Worm (Caenorhabditis elegans): ENCODE results near the gene atg-9.

DNA sequence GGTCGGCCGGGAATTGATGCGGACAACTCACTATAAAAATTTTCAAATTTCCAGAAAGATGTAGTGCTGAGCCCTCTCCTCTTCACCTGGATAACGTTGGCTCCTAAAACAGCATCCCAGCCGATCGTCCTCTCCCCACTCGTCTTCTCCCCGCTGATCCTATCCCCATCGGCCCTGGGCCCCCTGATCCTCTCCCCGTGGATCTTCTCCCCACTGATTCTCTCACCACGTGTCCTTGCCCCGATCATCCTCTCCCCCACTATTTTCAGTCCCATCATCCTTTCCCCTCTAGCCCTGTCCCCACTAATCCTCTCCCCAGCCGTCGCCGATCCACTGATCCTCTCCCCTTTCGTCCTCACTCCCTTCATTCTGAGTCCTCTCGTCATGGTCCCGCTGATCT lies 24.0 kb downstream of the atg-9 start:
- TF ChIP-seq hmg-4 (GFP tag; optimal IDR thresholded peaks at IDR 0.05) = no peak
- TF ChIP-seq ama-1 (optimal IDR thresholded peaks at IDR 0.05) = no peak
- TF ChIP-seq ceh-13 (GFP tag; optimal IDR thresholded peaks at IDR 0.05) = no peak
- no peak for TF ChIP-seq aly-1 (tag; optimal IDR thresholded peaks at IDR 0.05)
- TF ChIP-seq ets-7 (tag; optimal IDR thresholded peaks at IDR 0.05) = no peak
- TF ChIP-seq sea-1 (GFP tag; conservative IDR thresholded peaks at IDR 0.05) = no peak

Measured in whole organism, early embryonic.